Worm (Caenorhabditis elegans) whole organism, L3 larva: ENCODE results near the gene C28D4.10.

ENCODE experiments used
- ceh-28 ChIP-seq: fragments of 150-350 bp; optimal IDR thresholded peaks from 2 replicates; lab custom pipeline; 2014; ENCODE audit warnings: missing biosample characterization, missing genetic modification reagents, missing genetic modification characterization
- egl-5 ChIP-seq: fragments of 150-350 bp; optimal IDR thresholded peaks from 2 replicates; lab custom pipeline; 2017; ENCODE audit warnings: missing biosample characterization, missing genetic modification reagents, missing genetic modification characterization, inconsistent platforms
- fkh-10 ChIP-seq: sonication (generic microtip); optimal IDR thresholded peaks from 2 replicates; lab custom pipeline; 2017; ENCODE audit warnings: missing biosample characterization, missing genetic modification reagents, missing genetic modification characterization
- fos-1 ChIP-seq: fragments of 150-350 bp; optimal IDR thresholded peaks from 2 replicates; lab custom pipeline; 2014; ENCODE audit warnings: missing biosample characterization, missing genetic modification characterization
- lin-15B ChIP-seq: fragments of 150-350 bp; optimal IDR thresholded peaks from 2 replicates; lab custom pipeline; 2014; ENCODE audit warnings: missing biosample characterization, missing genetic modification characterization
- mdl-1 ChIP-seq: fragments of 150-350 bp; optimal IDR thresholded peaks from 2 replicates; lab custom pipeline; 2014; ENCODE audit warnings: missing biosample characterization, missing genetic modification characterization
- nhr-28 ChIP-seq: fragments of 150-350 bp; optimal IDR thresholded peaks from 2 replicates; lab custom pipeline; 2014; ENCODE audit warnings: missing biosample characterization, missing genetic modification characterization
- nhr-67 ChIP-seq: fragments of 150-350 bp; optimal IDR thresholded peaks from 2 replicates; lab custom pipeline; 2014; ENCODE audit warnings: missing biosample characterization, missing genetic modification characterization
- pha-4 ChIP-seq: fragments of 150-350 bp; optimal IDR thresholded peaks from 2 replicates; lab custom pipeline; 2014; ENCODE audit warnings: missing biosample characterization, missing genetic modification reagents, missing genetic modification characterization
- ztf-11 ChIP-seq: fragments of 150-350 bp; optimal IDR thresholded peaks from 2 replicates; lab custom pipeline; 2014; ENCODE audit warnings: missing biosample characterization, missing genetic modification characterization
- ztf-4 ChIP-seq: fragments of 150-350 bp; optimal IDR thresholded peaks from 2 replicates; lab custom pipeline; 2014; ENCODE audit warnings: missing biosample characterization, missing genetic modification characterization

ce11 chrIV:9778016-9778415 is 39.7 kb downstream of the C28D4.10 start, which contains the start of gene T13F2.6:
- TF ChIP-seq ceh-28 (tag; lab: Kevin White, UChicago) (no peak), nhr-28 (tag; lab: Kevin White, UChicago) (no peak), ztf-4 (tag; lab: Kevin White, UChicago) (no peak), lin-15B (tag; lab: Kevin White, UChicago) (no peak), ztf-11 (tag; lab: Kevin White, UChicago) (no peak), fkh-10 (GFP tag; lab: Kevin White, UChicago) (no peak), egl-5 (tag; lab: Kevin White, UChicago) (no peak), mdl-1 (tag; lab: Kevin White, UChicago) (no peak), fos-1 (tag; lab: Kevin White, UChicago) (no peak), pha-4 (no peak), nhr-67 (tag; lab: Kevin White, UChicago) (no peak)
